Fruit fly (Drosophila melanogaster): ENCODE data around the gene CG4572.

The CG4572 gene

DNA sequence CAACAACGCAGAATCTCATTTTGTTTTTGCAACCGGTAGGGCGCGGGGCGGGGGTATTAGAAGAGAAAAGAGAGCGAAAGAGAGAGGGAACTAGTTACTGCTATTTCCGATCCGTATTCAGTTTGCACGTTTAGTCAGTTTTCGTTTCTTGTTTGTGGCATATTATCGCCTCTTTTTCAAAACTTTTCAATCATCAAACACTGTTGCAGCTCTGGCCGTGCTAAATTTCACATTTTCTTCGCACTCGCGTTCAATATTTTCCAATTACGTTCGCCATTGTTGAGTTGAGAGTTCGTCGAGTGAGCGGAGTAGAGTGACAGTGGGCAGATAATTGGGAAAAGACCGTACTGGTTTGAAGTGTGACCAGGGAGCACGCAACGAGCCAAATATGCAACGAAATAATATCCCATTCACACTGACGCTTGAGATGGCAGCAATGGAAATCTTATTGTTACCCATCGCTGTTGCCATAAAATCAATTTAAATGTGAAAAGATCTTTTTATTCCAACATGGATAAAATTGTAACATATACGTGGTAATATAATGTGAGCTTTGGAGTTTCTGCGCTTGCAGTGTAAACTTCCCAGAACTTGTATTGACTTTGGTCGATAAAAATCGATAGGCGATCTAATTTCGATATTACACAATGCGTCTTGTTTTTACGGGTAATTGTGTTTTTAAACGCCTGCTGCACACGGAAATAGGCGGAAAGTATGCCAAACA, 3.0 kb downstream of the CG4572 start, which contains the start of the genes Ire1 and Mrm2 (continued):
- TF ChIP-seq emc (GFP tag; optimal IDR thresholded peaks at IDR 0.05): peak; percentile 75
- TF ChIP-seq CG3065 (GFP tag; optimal IDR thresholded peaks at IDR 0.05): peak; percentile 46
- peak; percentile 27; the same call in 1 of the 2 replicates for TF ChIP-seq dimm (GFP tag; IDR thresholded peaks at IDR 0.05)
- peak; percentile 71 for TF ChIP-seq dmrt99B (tag; optimal IDR thresholded peaks at IDR 0.05)
- TF ChIP-seq eve (GFP tag; optimal IDR thresholded peaks at IDR 0.05): no peak
- TF ChIP-seq CG10462 (GFP tag; optimal IDR thresholded peaks at IDR 0.05): peak; percentile 53
- TF ChIP-seq NC2α (GFP tag; optimal IDR thresholded peaks at IDR 0.05): peak; percentile 64
- peak; percentile 81 for TF ChIP-seq NFAT (GFP tag; IDR thresholded peaks at IDR 0.05)
- peak; percentile 87 for TF ChIP-seq Abd-B (GFP tag; optimal IDR thresholded peaks at IDR 0.05)
- peak; percentile 36 for TF ChIP-seq scrt (GFP tag; optimal IDR thresholded peaks at IDR 0.05)
- no peak for TF ChIP-seq sqz (GFP tag; optimal IDR thresholded peaks at IDR 0.05)
- peak; percentile 89 for TF ChIP-seq zfh2 (GFP tag; optimal IDR thresholded peaks at IDR 0.05)
- TF ChIP-seq CG13775 (GFP tag; optimal IDR thresholded peaks at IDR 0.05): peak; percentile 84
- TF ChIP-seq gsb-n (tag; optimal IDR thresholded peaks at IDR 0.05): peak; percentile 78
- TF ChIP-seq bbx (GFP tag; IDR thresholded peaks at IDR 0.05; ENCODE audit: partially characterized antibody): peak; percentile 52
- TF ChIP-seq CG17361 (GFP tag; IDR thresholded peaks at IDR 0.05): peak; percentile 88
- TF ChIP-seq toy (GFP tag; IDR thresholded peaks at IDR 0.05): no peak; the same call in 1 of the 2 replicates
- TF ChIP-seq CG4328 (GFP tag; optimal IDR thresholded peaks at IDR 0.05): peak; percentile 67
- TF ChIP-seq CG2202 (tag; optimal IDR thresholded peaks at IDR 0.05): peak; percentile 47
- peak; percentile 84 for TF ChIP-seq CG32532 (GFP tag; IDR thresholded peaks at IDR 0.05)
- peak; percentile 50; the same call in 2 of the 3 replicates for TF ChIP-seq Opbp (GFP tag; IDR thresholded peaks at IDR 0.05; ENCODE audit: partially characterized antibody)
- TF ChIP-seq ewg (GFP tag; optimal IDR thresholded peaks at IDR 0.05): peak; percentile 66
- TF ChIP-seq Jarid2 (GFP tag; optimal IDR thresholded peaks at IDR 0.05): peak; percentile 69
- TF ChIP-seq H2.0 (GFP tag; IDR thresholded peaks at IDR 0.05): peak; percentile 80
- TF ChIP-seq Hmx (GFP tag; optimal IDR thresholded peaks at IDR 0.05): peak; percentile 3
- no peak for TF ChIP-seq org-1 (GFP tag; optimal IDR thresholded peaks at IDR 0.05)
- TF ChIP-seq sd (tag; optimal IDR thresholded peaks at IDR 0.05): peak; percentile 62
- TF ChIP-seq CG14860 (GFP tag; IDR thresholded peaks at IDR 0.05; ENCODE audit: partially characterized antibody): peak; percentile 71; the same call in 2 of the 3 replicates
- TF ChIP-seq rib (GFP tag; IDR thresholded peaks at IDR 0.05): peak; percentile 32; the same call in 1 of the 2 replicates
- no peak for TF ChIP-seq sc (optimal IDR thresholded peaks at IDR 0.05)
- TF ChIP-seq sc (GFP tag; optimal IDR thresholded peaks at IDR 0.05): no peak
- TF ChIP-seq CG10267 (tag; optimal IDR thresholded peaks at IDR 0.05): peak; percentile 78
- peak; percentile 89 for TF ChIP-seq Ptx1 (GFP tag; IDR thresholded peaks at IDR 0.05)
- peak; percentile 69 for TF ChIP-seq CG34376 (GFP tag; optimal IDR thresholded peaks at IDR 0.05)
- peak; percentile 61 for TF ChIP-seq CG9437 (GFP tag; optimal IDR thresholded peaks at IDR 0.05)
- TF ChIP-seq Dbx (GFP tag; IDR thresholded peaks at IDR 0.05): peak; percentile 83
- peak; percentile 75 to 91 for TF ChIP-seq Trl (optimal IDR thresholded peaks at IDR 0.05)
- TF ChIP-seq Trl (GFP tag; optimal IDR thresholded peaks at IDR 0.05): peak; percentile 86
- peak; percentile 90 for TF ChIP-seq pho (GFP tag; optimal IDR thresholded peaks at IDR 0.05)
- TF ChIP-seq HLH54F (GFP tag; optimal IDR thresholded peaks at IDR 0.05): peak; percentile 92
- TF ChIP-seq CG33557 (GFP tag; optimal IDR thresholded peaks at IDR 0.05): peak; percentile 66
- peak; percentile 62 for TF ChIP-seq Doc3 (GFP tag; IDR thresholded peaks at IDR 0.05; ENCODE audit: partially characterized antibody)
- TF ChIP-seq vnd (GFP tag; IDR thresholded peaks at IDR 0.05; ENCODE audit: partially characterized antibody): peak; percentile 62; the same call in 2 of the 3 replicates
- no peak for TF ChIP-seq CG11695 (GFP tag; IDR thresholded peaks at IDR 0.05)
- peak; percentile 94 for TF ChIP-seq CG4617 (GFP tag; optimal IDR thresholded peaks at IDR 0.05; ENCODE audit: borderline replicate concordance)
- TF ChIP-seq CG7745 (tag; optimal IDR thresholded peaks at IDR 0.05): no peak
- TF ChIP-seq Lim3 (GFP tag; IDR thresholded peaks at IDR 0.05): no peak
- TF ChIP-seq CG7372 (GFP tag; IDR thresholded peaks at IDR 0.05): peak; percentile 81
- peak; percentile 58; the same call in 1 of the 2 replicates for TF ChIP-seq Awh (GFP tag; IDR thresholded peaks at IDR 0.05)
- TF ChIP-seq h (optimal IDR thresholded peaks at IDR 0.05): no peak
